Worm (Caenorhabditis elegans) whole organism, midembryonic: ENCODE data around the gene mog-2.

Experiments
- T22C8.4 ChIP-seq: fragments of 200-800 bp; sonication (Bioruptor generic); IDR thresholded peaks from 2 replicates; pipeline ENCODE4 v1.3.6; 2022; ENCODE audit warnings: missing genetic modification characterization, missing compliant biosample characterization
- cog-1 ChIP-seq: sonication (generic microtip); optimal IDR thresholded peaks from 2 replicates; lab custom pipeline; 2016; ENCODE audit warnings: missing genetic modification characterization, missing compliant biosample characterization
- flt-1 ChIP-seq: fragments of 200-800 bp; sonication (Bioruptor generic); IDR thresholded peaks from 2 replicates; pipeline ENCODE4 v1.3.6; 2022; ENCODE audit warnings: missing genetic modification characterization, missing compliant biosample characterization
- klf-2 ChIP-seq: fragments of 200-800 bp; sonication (Bioruptor generic); conservative IDR thresholded peaks from 2 replicates; pipeline ENCODE4 v1.3.6; 2022; ENCODE audit warnings: missing genetic modification reagents, missing genetic modification characterization, missing compliant biosample characterization
- med-1 ChIP-seq: sonication (generic microtip); optimal IDR thresholded peaks from 2 replicates; lab custom pipeline; 2017; ENCODE audit warnings: missing genetic modification characterization, mild to moderate bottlenecking, missing compliant biosample characterization, antibody characterized with exemption, missing genetic modification reagents; ENCODE audit not compliant: insufficient read depth
- ref-1 ChIP-seq: fragments of 200-800 bp; sonication (Bioruptor generic); conservative IDR thresholded peaks from 2 replicates; pipeline ENCODE4 v1.3.6; 2022; ENCODE audit warnings: missing genetic modification reagents, missing genetic modification characterization, missing compliant biosample characterization
- tab-1 ChIP-seq: fragments of 200-800 bp; sonication (Bioruptor generic); IDR thresholded peaks from 2 replicates; pipeline ENCODE4 v1.3.6; 2022; ENCODE audit warnings: missing genetic modification characterization, missing compliant biosample characterization
- ztf-23 ChIP-seq: fragments of 200-800 bp; sonication (Bioruptor generic); IDR thresholded peaks from 2 replicates; pipeline ENCODE4 v1.3.6; 2022; ENCODE audit warnings: missing genetic modification reagents, missing genetic modification characterization, missing compliant biosample characterization
- ztf-29 ChIP-seq: fragments of 200-800 bp; sonication (Bioruptor generic); IDR thresholded peaks from 2 replicates; pipeline ENCODE4 v1.3.6; 2022; ENCODE audit warnings: missing genetic modification reagents, missing genetic modification characterization, missing compliant biosample characterization

Gene mog-2

ce11 chrII:4344317-4344716 lies 20.2 kb downstream of the mog-2 start:
- no peak for TF ChIP-seq ztf-29 (GFP tag; lab: Robert Waterston, UW)
- no peak for TF ChIP-seq flt-1 (GFP tag; lab: Robert Waterston, UW)

- no peak for TF ChIP-seq tab-1 (GFP tag; lab: Robert Waterston, UW)
- no peak for TF ChIP-seq ztf-29 (GFP tag; lab: Robert Waterston, UW)
- TF ChIP-seq ref-1 (GFP tag; lab: Robert Waterston, UW), result no peak
- no peak for TF ChIP-seq T22C8.4
- no peak for TF ChIP-seq med-1 (GFP tag; lab: Kevin White, UChicago)
- no peak for TF ChIP-seq cog-1 (tag; lab: Kevin White, UChicago)
Observed at ce11 chrII:4350888-4351287, 26.7 kb downstream of the mog-2 start, which contains the start of gene H20J04.9. Gene H20J04.9 (plus strand): TSS chrII:4351188.

ce11 chrII:4355217-4355616 lies 31.1 kb downstream of the mog-2 start, which contains the start of the genes H20J04.7 and H20J04.1:
Gene H20J04.7 (minus strand): TSS chrII:4355317.
Gene H20J04.1 (plus strand): TSS chrII:4355613.
- TF ChIP-seq ztf-23, result no peak
- TF ChIP-seq med-1 (GFP tag; lab: Kevin White, UChicago), result no peak
- no peak for TF ChIP-seq flt-1 (GFP tag; lab: Robert Waterston, UW)
- TF ChIP-seq ref-1 (GFP tag; lab: Robert Waterston, UW), result no peak

- TF ChIP-seq flt-1 (GFP tag; lab: Robert Waterston, UW) (no peak), ztf-23 (no peak), ref-1 (GFP tag; lab: Robert Waterston, UW) (no peak), tab-1 (GFP tag; lab: Robert Waterston, UW) (no peak), cog-1 (tag; lab: Kevin White, UChicago) (no peak), klf-2 (GFP tag; lab: Robert Waterston, UW) (no peak), med-1 (GFP tag; lab: Kevin White, UChicago) (no peak), T22C8.4 (no peak), ztf-29 (GFP tag; lab: Robert Waterston, UW) (no peak)
Observed at ce11 chrII:4358765-4359164, 34.6 kb downstream of the mog-2 start, which contains the start of gene lat-2. Gene lat-2 (plus strand): TSS chrII:4359065.

- TF ChIP-seq flt-1 (GFP tag; lab: Robert Waterston, UW) (no peak), tab-1 (GFP tag; lab: Robert Waterston, UW) (no peak), T22C8.4 (no peak), klf-2 (GFP tag; lab: Robert Waterston, UW) (no peak), ztf-23 (no peak), ztf-29 (GFP tag; lab: Robert Waterston, UW) (no peak), cog-1 (tag; lab: Kevin White, UChicago) (no peak), ref-1 (GFP tag; lab: Robert Waterston, UW) (no peak), med-1 (GFP tag; lab: Kevin White, UChicago) (no peak)
Observed at ce11 chrII:4359219-4359618, 35.1 kb downstream of the mog-2 start.

ce11 chrII:4362088-4362487 lies 37.9 kb downstream of the mog-2 start:
- TF ChIP-seq tab-1 (GFP tag; lab: Robert Waterston, UW), result no peak
- TF ChIP-seq ztf-23, result no peak
- no peak for TF ChIP-seq T22C8.4
- TF ChIP-seq flt-1 (GFP tag; lab: Robert Waterston, UW), result no peak
- no peak for TF ChIP-seq cog-1 (tag; lab: Kevin White, UChicago)
- no peak for TF ChIP-seq ref-1 (GFP tag; lab: Robert Waterston, UW)

ce11 chrII:4367923-4368322 lies 43.8 kb downstream of the mog-2 start, which contains the start of gene try-9:
Gene try-9 (plus strand): TSS chrII:4368223.
- TF ChIP-seq ztf-23, result no peak
- no peak for TF ChIP-seq tab-1 (GFP tag; lab: Robert Waterston, UW)
- TF ChIP-seq ztf-29 (GFP tag; lab: Robert Waterston, UW), result no peak
- TF ChIP-seq flt-1 (GFP tag; lab: Robert Waterston, UW), result no peak
- no peak for TF ChIP-seq cog-1 (tag; lab: Kevin White, UChicago)
- TF ChIP-seq med-1 (GFP tag; lab: Kevin White, UChicago), result no peak
- no peak for TF ChIP-seq ref-1 (GFP tag; lab: Robert Waterston, UW)
- no peak for TF ChIP-seq klf-2 (GFP tag; lab: Robert Waterston, UW)
- no peak for TF ChIP-seq T22C8.4

ce11 chrII:4369715-4370114 lies 45.6 kb downstream of the mog-2 start:
- no peak for TF ChIP-seq ztf-23
- no peak for TF ChIP-seq klf-2 (GFP tag; lab: Robert Waterston, UW)
- no peak for TF ChIP-seq ref-1 (GFP tag; lab: Robert Waterston, UW)
- TF ChIP-seq ztf-29 (GFP tag; lab: Robert Waterston, UW), result no peak
- no peak for TF ChIP-seq med-1 (GFP tag; lab: Kevin White, UChicago)

- TF ChIP-seq ref-1 (GFP tag; lab: Robert Waterston, UW) (no peak), med-1 (GFP tag; lab: Kevin White, UChicago) (no peak)
Observed at ce11 chrII:4370842-4371241, 46.7 kb downstream of the mog-2 start.

- TF ChIP-seq cog-1 (tag; lab: Kevin White, UChicago) (no peak), T22C8.4 (no peak), tab-1 (GFP tag; lab: Robert Waterston, UW) (no peak), med-1 (GFP tag; lab: Kevin White, UChicago) (no peak), klf-2 (GFP tag; lab: Robert Waterston, UW) (no peak), ref-1 (GFP tag; lab: Robert Waterston, UW) (no peak), ztf-23 (no peak), flt-1 (GFP tag; lab: Robert Waterston, UW) (no peak), ztf-29 (GFP tag; lab: Robert Waterston, UW) (no peak)
Observed at ce11 chrII:4372406-4372805, 48.2 kb downstream of the mog-2 start, which contains the start of gene paic-1. Gene paic-1 (minus strand): TSS chrII:4372525.
